Fruit fly (Drosophila melanogaster): ENCODE data around the gene CG34179.

- TF ChIP-seq CG3919 (GFP tag; optimal IDR thresholded peaks at IDR 0.05) (no peak), acj6 (GFP tag; optimal IDR thresholded peaks at IDR 0.05) (no peak), CG6854 (GFP tag; optimal IDR thresholded peaks at IDR 0.05) (no peak)
These were observed 10.7 kb downstream of the CG34179 start, which contains the start of the genes CG9117 and CG31643 for dm6 chr2L:6037830-6038229.
